Fruit fly (Drosophila melanogaster): Measurements from ENCODE around the gene CG42713.

Gene CG42713

DNA sequence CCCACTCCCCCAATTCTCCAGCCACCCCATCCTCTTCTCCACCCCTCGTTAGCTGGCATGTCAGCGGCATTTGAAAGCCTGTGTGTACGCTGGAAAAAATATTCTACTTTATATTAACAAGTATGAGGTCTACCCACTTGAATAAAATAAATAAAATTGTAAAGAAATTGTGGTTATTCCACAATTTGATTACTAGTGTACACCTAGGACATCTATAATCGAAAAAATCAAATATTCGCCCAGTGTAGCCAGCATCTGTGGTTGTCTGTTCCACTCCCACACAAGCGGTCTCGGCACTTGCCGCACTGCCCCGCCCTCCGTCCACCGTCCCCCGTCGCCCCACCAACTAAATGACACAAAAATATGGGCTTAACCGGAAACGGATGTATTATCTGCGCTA lies 30.5 kb upstream of the CG42713 start (continued):
- TF ChIP-seq CG12155 (GFP tag; optimal IDR thresholded peaks at IDR 0.05) (peak; percentile 47), CG16863 (GFP tag; optimal IDR thresholded peaks at IDR 0.05) (no peak), tx (GFP tag; optimal IDR thresholded peaks at IDR 0.05) (no peak), CG30431 (GFP tag; optimal IDR thresholded peaks at IDR 0.05) (peak; percentile 42), CG10274 (GFP tag; optimal IDR thresholded peaks at IDR 0.05) (peak; percentile 29), CG9932 (GFP tag; IDR thresholded peaks at IDR 0.05) (no peak), Mrtf (GFP tag; IDR thresholded peaks at IDR 0.05) (peak; percentile 65; the same call in 2 of the 3 replicates), CG3847 (GFP tag; IDR thresholded peaks at IDR 0.05) (0 out of 2 replicates have a peak, but pooled peaks have one; percentile 36), Ptx1 (GFP tag; IDR thresholded peaks at IDR 0.05) (peak; percentile 77), dimm (GFP tag; IDR thresholded peaks at IDR 0.05) (no peak), Fer3 (tag; optimal IDR thresholded peaks at IDR 0.05) (peak; percentile 47), CkIIα-i1 (GFP tag; IDR thresholded peaks at IDR 0.05) (no peak), CHES-1-like (GFP tag; optimal IDR thresholded peaks at IDR 0.05) (no peak), ind (GFP tag; optimal IDR thresholded peaks at IDR 0.05) (peak; percentile 67), pfk (GFP tag; optimal IDR thresholded peaks at IDR 0.05) (no peak), Deaf1 (tag; optimal IDR thresholded peaks at IDR 0.05) (no peak), CG7357 (GFP tag; IDR thresholded peaks at IDR 0.05) (peak; percentile 56; the same call in 1 of the 3 replicates), CG9876 (GFP tag; optimal IDR thresholded peaks at IDR 0.05) (no peak), CG30020 (tag; optimal IDR thresholded peaks at IDR 0.05) (peak; percentile 19), psq (GFP tag; optimal IDR thresholded peaks at IDR 0.05) (no peak), Optix (GFP tag; IDR thresholded peaks at IDR 0.05) (peak; percentile 30; the same call in 2 of the 3 replicates), ato (GFP tag; IDR thresholded peaks at IDR 0.05; ENCODE audit: partially characterized antibody) (no peak), ems (GFP tag; optimal IDR thresholded peaks at IDR 0.05) (peak; percentile 21), CG9609 (GFP tag; optimal IDR thresholded peaks at IDR 0.05) (peak; percentile 3), fd64A (GFP tag; optimal IDR thresholded peaks at IDR 0.05) (peak; percentile 57), Hmx (GFP tag; optimal IDR thresholded peaks at IDR 0.05) (no peak), CG6765 (GFP tag; optimal IDR thresholded peaks at IDR 0.05) (no peak), CG6813 (GFP tag; optimal IDR thresholded peaks at IDR 0.05) (peak; percentile 54), CG7271 (tag; optimal IDR thresholded peaks at IDR 0.05) (no peak), CG17912 (GFP tag; optimal IDR thresholded peaks at IDR 0.05) (no peak), Atf-2 (GFP tag; optimal IDR thresholded peaks at IDR 0.05) (no peak), grn (GFP tag; optimal IDR thresholded peaks at IDR 0.05) (no peak), h (optimal IDR thresholded peaks at IDR 0.05) (no peak), Adf1 (GFP tag; IDR thresholded peaks at IDR 0.05) (no peak), Camta (GFP tag; optimal IDR thresholded peaks at IDR 0.05) (no peak), zfh1 (GFP tag; IDR thresholded peaks at IDR 0.05) (peak; percentile 83), Hmr (GFP tag; optimal IDR thresholded peaks at IDR 0.05) (peak; percentile 30), danr (GFP tag; IDR thresholded peaks at IDR 0.05) (peak; percentile 40; the same call in 1 of the 2 replicates), CG17186 (GFP tag; optimal IDR thresholded peaks at IDR 0.05) (no peak), fu2 (GFP tag; optimal IDR thresholded peaks at IDR 0.05) (no peak), vvl (GFP tag; IDR thresholded peaks at IDR 0.05) (peak; percentile 85), yki (optimal IDR thresholded peaks at IDR 0.05) (no peak), zf30C (GFP tag; optimal IDR thresholded peaks at IDR 0.05) (no peak), CG5953 (GFP tag; IDR thresholded peaks at IDR 0.05) (peak; percentile 27; the same call in 1 of the 2 replicates), CG2202 (tag; optimal IDR thresholded peaks at IDR 0.05) (peak; percentile 55), wdn (GFP tag; IDR thresholded peaks at IDR 0.05) (peak; percentile 15; the same call in 1 of the 2 replicates), cato (GFP tag; optimal IDR thresholded peaks at IDR 0.05; ENCODE audit: borderline replicate concordance) (peak; percentile 26), zen2 (GFP tag; IDR thresholded peaks at IDR 0.05; ENCODE audit: partially characterized antibody) (no peak), HLH54F (GFP tag; optimal IDR thresholded peaks at IDR 0.05) (no peak), Xbp1 (GFP tag; optimal IDR thresholded peaks at IDR 0.05) (peak; percentile 70), az2 (GFP tag; optimal IDR thresholded peaks at IDR 0.05) (peak; percentile 72), Lim3 (GFP tag; IDR thresholded peaks at IDR 0.05) (no peak), corto (GFP tag; optimal IDR thresholded peaks at IDR 0.05) (no peak)

Measured in whole organism, embryonic.